ENCODE assay signal across 7 worm cellular contexts in the genomic region with DNA sequence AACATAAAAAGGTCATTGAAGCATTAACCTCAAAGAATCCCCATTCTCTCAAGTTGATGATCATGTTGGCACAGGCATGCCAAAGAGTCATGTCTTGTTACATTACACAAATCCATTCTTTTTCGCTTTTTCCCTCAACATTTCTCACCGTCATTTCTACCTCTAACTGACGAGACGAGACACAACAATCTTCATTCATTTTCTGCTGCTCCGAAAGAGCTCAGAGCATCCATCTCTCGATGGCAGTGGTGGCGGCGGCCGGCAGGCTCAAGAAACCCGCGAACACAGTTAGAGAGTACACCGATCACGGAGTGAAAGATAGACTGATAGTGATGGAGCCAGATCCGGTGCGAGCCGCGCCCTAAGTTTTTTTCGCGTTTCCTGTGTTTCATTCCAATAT.
TF ChIP-seq lines count a peak whose summit lies in the region.

No protein-coding gene starts in this region.

TF ChIP-seq in whole organism, L1 larva, 84 proteins besides CTCF, POLR2A, EP300 and RAD21 (continues in another document):
- TF ChIP-seq unc-30 (tag; optimal IDR thresholded peaks at IDR 0.05; lab: Kevin White, UChicago) (no peak), sup-37 (GFP tag; optimal IDR thresholded peaks at IDR 0.05; lab: Kevin White, UChicago) (no peak), ceh-63 (GFP tag; optimal IDR thresholded peaks at IDR 0.05; lab: Kevin White, UChicago) (no peak), rnt-1 (tag; optimal IDR thresholded peaks at IDR 0.05; lab: Kevin White, UChicago) (peak; percentile 61), lin-35 (GFP tag; optimal IDR thresholded peaks at IDR 0.05; lab: Kevin White, UChicago) (peak in 1 of 2 experiments; percentile 9), Y116A8C.19 (tag; optimal IDR thresholded peaks at IDR 0.05; lab: Kevin White, UChicago; ENCODE audit: borderline replicate concordance) (no peak), vab-15 (tag; optimal IDR thresholded peaks at IDR 0.05; lab: Kevin White, UChicago) (no peak), efl-1 (optimal IDR thresholded peaks at IDR 0.05; lab: Kevin White, UChicago) (no peak), efl-1 (GFP tag; optimal IDR thresholded peaks at IDR 0.05 in 1 of 2; lab: Kevin White, UChicago) (no peak), nhr-71 (tag; optimal IDR thresholded peaks at IDR 0.05; lab: Kevin White, UChicago) (peak; percentile 41), ceh-88 (GFP tag; IDR thresholded peaks at IDR 0.05; lab: Robert Waterston, UW) (no peak), pag-3 (tag; optimal IDR thresholded peaks at IDR 0.05; lab: Kevin White, UChicago; ENCODE audit: borderline replicate concordance, insufficient read depth) (peak; percentile 99)

TF ChIP-seq in whole organism, L2 larva, 48 proteins besides CTCF, POLR2A, EP300 and RAD21 (continues in another document):
- TF ChIP-seq nhr-23 (tag; optimal IDR thresholded peaks at IDR 0.05; lab: Kevin White, UChicago) (no peak), C34F6.9 (tag; optimal IDR thresholded peaks at IDR 0.05; lab: Kevin White, UChicago) (peak; percentile 30), F13H6.1 (tag; optimal IDR thresholded peaks at IDR 0.05; lab: Kevin White, UChicago) (peak; percentile 51), lsy-2 (tag; optimal IDR thresholded peaks at IDR 0.05; lab: Kevin White, UChicago) (no peak), sem-4 (tag; optimal IDR thresholded peaks at IDR 0.05; lab: Kevin White, UChicago) (no peak), mdl-1 (tag; optimal IDR thresholded peaks at IDR 0.05; lab: Kevin White, UChicago) (no peak), ceh-16 (tag; optimal IDR thresholded peaks at IDR 0.05; lab: Kevin White, UChicago) (no peak), crh-2 (tag; optimal IDR thresholded peaks at IDR 0.05; lab: Kevin White, UChicago) (no peak), nhr-129 (tag; optimal IDR thresholded peaks at IDR 0.05; lab: Kevin White, UChicago) (peak; percentile 51), gmeb-1 (tag; optimal IDR thresholded peaks at IDR 0.05; lab: Kevin White, UChicago) (no peak), ztf-1 (GFP tag; conservative IDR thresholded peaks at IDR 0.05; lab: Robert Waterston, UW) (no peak), peb-1 (tag; optimal IDR thresholded peaks at IDR 0.05; lab: Kevin White, UChicago) (no peak)

TF ChIP-seq in whole organism, L3 larva, 47 proteins besides CTCF, POLR2A, EP300 and RAD21:
- TF ChIP-seq fkh-10 (GFP tag; optimal IDR thresholded peaks at IDR 0.05; lab: Kevin White, UChicago) (no peak), nhr-28 (tag; optimal IDR thresholded peaks at IDR 0.05; lab: Kevin White, UChicago) (no peak), lin-39 (tag; optimal IDR thresholded peaks at IDR 0.05; lab: Kevin White, UChicago) (peak; percentile 6)
TF ChIP-seq in whole organism, L3 larva: peak in this region for 1.

TF ChIP-seq in whole organism, L4 larva, 104 proteins besides CTCF, POLR2A, EP300 and RAD21 (continues in another document):
- TF ChIP-seq saeg-2 (GFP tag; IDR thresholded peaks at IDR 0.05; lab: Robert Waterston, UW) = no peak
- TF ChIP-seq F37D6.2 (tag; optimal IDR thresholded peaks at IDR 0.05; lab: Kevin White, UChicago) = no peak
- TF ChIP-seq attf-4 (tag; optimal IDR thresholded peaks at IDR 0.05; lab: Kevin White, UChicago) = no peak
- TF ChIP-seq set-16 (GFP tag; IDR thresholded peaks at IDR 0.05; lab: Robert Waterston, UW) = peak; percentile 54
- no peak for TF ChIP-seq nhr-77 (tag; optimal IDR thresholded peaks at IDR 0.05; lab: Kevin White, UChicago)
- TF ChIP-seq Y5F2A.4 (GFP tag; optimal IDR thresholded peaks at IDR 0.05; lab: Kevin White, UChicago) = no peak
- no peak for TF ChIP-seq nhr-102 (tag; optimal IDR thresholded peaks at IDR 0.05; lab: Kevin White, UChicago)
- no peak for TF ChIP-seq zip-2 (tag; optimal IDR thresholded peaks at IDR 0.05; lab: Kevin White, UChicago)
- TF ChIP-seq nhr-25 (tag; optimal IDR thresholded peaks at IDR 0.05; lab: Kevin White, UChicago; ENCODE audit: borderline replicate concordance, insufficient read depth) = no peak
- TF ChIP-seq T26A8.4 (GFP tag; IDR thresholded peaks at IDR 0.05; lab: Robert Waterston, UW) = no peak
- peak; percentile 44; the same call in 1 of the 2 replicates for TF ChIP-seq madf-9 (GFP tag; conservative IDR thresholded peaks at IDR 0.05; lab: Robert Waterston, UW)
- TF ChIP-seq lin-15B (tag; optimal IDR thresholded peaks at IDR 0.05; lab: Kevin White, UChicago) = no peak
- no peak for TF ChIP-seq dmd-6 (GFP tag; IDR thresholded peaks at IDR 0.05; lab: Robert Waterston, UW)
- peak in 1 of 2 experiments; percentile 12 for TF ChIP-seq daf-16 (GFP tag; optimal IDR thresholded peaks at IDR 0.05; lab: Kevin White, UChicago)
- no peak for TF ChIP-seq daf-16 (tag; optimal IDR thresholded peaks at IDR 0.05; lab: Kevin White, UChicago)

TF ChIP-seq in whole organism, late embryonic, 69 proteins besides CTCF, POLR2A, EP300 and RAD21:
- TF ChIP-seq nfya-1 (tag; optimal IDR thresholded peaks at IDR 0.05; lab: Kevin White, UChicago) = no peak
- peak; percentile 69 for TF ChIP-seq ceh-18 (tag; optimal IDR thresholded peaks at IDR 0.05; lab: Kevin White, UChicago)
- TF ChIP-seq ref-2 (tag; optimal IDR thresholded peaks at IDR 0.05; lab: Kevin White, UChicago) = no peak
- TF ChIP-seq ama-1 (optimal IDR thresholded peaks at IDR 0.05; lab: Kevin White, UChicago) = no peak
- no peak for TF ChIP-seq unc-3 (GFP tag; conservative IDR thresholded peaks at IDR 0.05; lab: Robert Waterston, UW)
- TF ChIP-seq unc-3 (tag; optimal IDR thresholded peaks at IDR 0.05; lab: Kevin White, UChicago) = no peak
- TF ChIP-seq ceh-34 (tag; optimal IDR thresholded peaks at IDR 0.05; lab: Kevin White, UChicago) = no peak
- no peak for TF ChIP-seq fax-1 (tag; optimal IDR thresholded peaks at IDR 0.05; lab: Kevin White, UChicago)
- no peak for TF ChIP-seq hlh-15 (tag; optimal IDR thresholded peaks at IDR 0.05; lab: Kevin White, UChicago)
- no peak for TF ChIP-seq C38D4.7 (GFP tag; optimal IDR thresholded peaks at IDR 0.05; lab: Kevin White, UChicago)
- peak; percentile 33 for TF ChIP-seq unc-55 (GFP tag; optimal IDR thresholded peaks at IDR 0.05; lab: Kevin White, UChicago)
- no peak for TF ChIP-seq hlh-30 (tag; optimal IDR thresholded peaks at IDR 0.05; lab: Kevin White, UChicago; ENCODE audit: insufficient read depth)
- no peak for TF ChIP-seq dve-1 (tag; optimal IDR thresholded peaks at IDR 0.05; lab: Kevin White, UChicago)

TF ChIP-seq in whole organism, mixed stage, embryonic, 35 proteins besides CTCF, POLR2A, EP300 and RAD21:
- no peak for TF ChIP-seq ceh-39 (tag; optimal IDR thresholded peaks at IDR 0.05; lab: Kevin White, UChicago)
- TF ChIP-seq nhr-12 (tag; optimal IDR thresholded peaks at IDR 0.05; lab: Kevin White, UChicago) = no peak
- peak; percentile 22 for TF ChIP-seq hlh-1 (tag; optimal IDR thresholded peaks at IDR 0.05; lab: Kevin White, UChicago)
- TF ChIP-seq nhr-76 (tag; optimal IDR thresholded peaks at IDR 0.05; lab: Kevin White, UChicago) = no peak
- TF ChIP-seq unc-62 (GFP tag; optimal IDR thresholded peaks at IDR 0.05; lab: Kevin White, UChicago) = peak; percentile 34
- no peak for TF ChIP-seq pha-4 (tag; optimal IDR thresholded peaks at IDR 0.05; lab: Kevin White, UChicago)
- no peak for TF ChIP-seq tbx-8 (GFP tag; optimal IDR thresholded peaks at IDR 0.05; lab: Kevin White, UChicago)
- TF ChIP-seq sem-2 (GFP tag; optimal IDR thresholded peaks at IDR 0.05; lab: Kevin White, UChicago) = no peak
- no peak for TF ChIP-seq drap-1 (GFP tag; optimal IDR thresholded peaks at IDR 0.05; lab: Kevin White, UChicago)
- TF ChIP-seq unc-120 (tag; optimal IDR thresholded peaks at IDR 0.05; lab: Kevin White, UChicago; ENCODE audit: poor library complexity, severe bottlenecking) = peak; percentile 72
- TF ChIP-seq elt-3 (tag; optimal IDR thresholded peaks at IDR 0.05; lab: Kevin White, UChicago) = no peak
- TF ChIP-seq lin-13 (tag; optimal IDR thresholded peaks at IDR 0.05; lab: Kevin White, UChicago) = no peak
- no peak for TF ChIP-seq elt-1 (tag; optimal IDR thresholded peaks at IDR 0.05; lab: Kevin White, UChicago; ENCODE audit: borderline replicate concordance, insufficient read depth)

TF ChIP-seq in whole organism, young adult, 124 proteins besides CTCF, POLR2A, EP300 and RAD21:
- TF ChIP-seq pbrm-1 (GFP tag; IDR thresholded peaks at IDR 0.05; lab: Robert Waterston, UW) (peak; percentile 38; the same call in 1 of the 2 replicates), lin-54 (GFP tag; optimal IDR thresholded peaks at IDR 0.05; lab: Kevin White, UChicago) (no peak), zfh-2 (GFP tag; conservative IDR thresholded peaks at IDR 0.05; lab: Robert Waterston, UW) (peak; percentile 92), nhr-90 (tag; optimal IDR thresholded peaks at IDR 0.05; lab: Kevin White, UChicago) (peak; percentile 5), zim-3 (tag; optimal IDR thresholded peaks at IDR 0.05; lab: Kevin White, UChicago) (peak; percentile 34), chd-7 (tag; optimal IDR thresholded peaks at IDR 0.05; lab: Kevin White, UChicago) (peak; percentile 26), ceh-27 (GFP tag; optimal IDR thresholded peaks at IDR 0.05; lab: Kevin White, UChicago) (no peak), K12H6.12 (tag; optimal IDR thresholded peaks at IDR 0.05; lab: Kevin White, UChicago) (peak; percentile 9)
